Fruit fly (Drosophila melanogaster) whole organism: ENCODE data around the gene CG45218.

Experiments
- CG8478 ChIP-seq: fragments of >200 bp; optimal IDR thresholded peaks from 2 replicates; lab custom pipeline; 2018; ENCODE audit warnings: inconsistent platforms
- Dll ChIP-seq: fragments of >200 bp; optimal IDR thresholded peaks from 2 replicates; lab custom pipeline; 2017
- EcR ChIP-seq, 2 experiments: fragments of >200 bp; optimal IDR thresholded peaks; 2 replicates each; lab custom pipeline; 2017; ENCODE audit warnings: missing biosample characterization in 2 of 2, missing genetic modification characterization in 2 of 2, missing genetic modification reagents in 2 of 2
- pan ChIP-seq: fragments of >200 bp; optimal IDR thresholded peaks from 2 replicates; lab custom pipeline; 2017
- psq ChIP-seq: fragments of >200 bp; optimal IDR thresholded peaks from 2 replicates; lab custom pipeline; 2017
- usp ChIP-seq: fragments of >200 bp; optimal IDR thresholded peaks from 2 replicates; lab custom pipeline; 2017; ENCODE audit warnings: missing biosample characterization, missing genetic modification characterization, mixed read lengths

CG45218 gene

DNA sequence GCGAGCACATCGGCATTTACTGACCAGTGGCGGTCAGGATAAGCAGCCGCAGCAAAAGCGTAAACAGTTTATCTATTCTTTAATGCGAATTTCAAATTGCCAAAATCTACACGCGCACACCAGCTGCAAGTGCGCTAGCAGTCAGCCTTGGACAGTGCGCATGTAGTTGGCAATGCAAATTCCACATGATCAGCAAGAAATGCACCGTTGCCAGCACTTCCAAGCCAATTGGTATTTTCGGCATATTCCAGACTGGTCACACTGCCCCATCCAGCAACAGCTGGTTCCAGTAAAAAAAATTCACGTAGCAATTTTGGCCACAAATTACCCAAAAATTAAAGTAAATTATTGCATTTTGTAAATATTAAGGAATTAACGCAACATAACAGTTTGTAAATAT, 2.8 kb downstream of the CG45218 start:
- no peak for TF ChIP-seq Dll (lab: Kevin White, UChicago)

DNA sequence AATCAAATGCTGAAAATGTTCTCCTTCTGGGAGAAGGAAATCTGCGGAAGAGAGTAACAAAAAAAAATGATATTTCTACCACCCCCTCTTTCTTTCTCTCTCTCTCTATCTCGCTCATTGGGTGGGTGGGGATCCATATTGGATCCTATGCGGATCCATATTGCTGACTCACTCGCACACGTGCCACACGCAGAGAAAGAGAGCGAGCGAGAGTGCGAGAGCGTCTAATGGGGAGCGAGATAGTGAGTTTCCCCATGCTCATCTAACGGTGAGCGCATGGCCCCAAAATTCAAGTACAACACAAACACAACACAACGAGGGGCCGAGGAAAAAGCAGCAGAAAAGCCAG, 3.9 kb downstream of the CG45218 start:
- TF ChIP-seq usp (GFP tag; lab: Kevin White, UChicago) (no peak), Dll (lab: Kevin White, UChicago) (no peak), CG8478 (lab: Kevin White, UChicago) (no peak), psq (lab: Kevin White, UChicago) (no peak), pan (lab: Kevin White, UChicago) (no peak), EcR (GFP tag; optimal IDR thresholded peaks at IDR 0.05; lab: Kevin White, UChicago) (no peak)

DNA sequence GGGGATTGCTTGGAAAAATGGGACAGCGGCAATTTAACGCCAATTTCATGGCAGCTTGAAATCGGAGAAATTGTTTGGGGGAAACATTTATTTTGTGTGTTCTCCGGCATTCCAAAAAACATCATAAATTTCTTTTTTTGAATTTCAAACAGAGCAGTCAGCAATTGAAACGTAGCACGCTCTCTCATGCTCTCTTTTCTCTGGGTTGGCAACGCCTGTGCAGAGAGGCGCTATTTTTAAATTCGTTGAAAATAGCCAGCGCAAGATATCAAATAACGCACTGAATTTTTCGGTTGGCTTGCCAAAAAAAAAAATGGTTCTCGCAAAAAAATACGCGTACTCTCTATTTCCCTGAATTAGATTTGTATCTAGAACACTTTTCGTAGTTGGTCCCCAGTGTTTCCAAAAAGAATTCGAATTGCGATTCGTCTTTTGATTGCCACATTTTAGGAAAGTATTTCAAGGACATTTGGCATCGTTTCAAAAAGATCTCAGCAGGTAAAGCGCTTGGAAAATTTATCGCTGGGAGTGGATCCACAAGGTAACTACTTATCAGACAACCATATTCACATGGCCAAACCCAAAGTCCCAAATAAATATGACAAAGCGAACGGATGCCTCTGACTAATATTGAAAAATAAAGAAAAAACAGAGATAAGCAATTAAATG, 4.4 kb downstream of the CG45218 start:
- TF ChIP-seq EcR (GFP tag; optimal IDR thresholded peaks at IDR 0.05; lab: Kevin White, UChicago), result no peak
- TF ChIP-seq usp (GFP tag; lab: Kevin White, UChicago), result no peak
- no peak for TF ChIP-seq CG8478 (lab: Kevin White, UChicago)
- TF ChIP-seq Dll (lab: Kevin White, UChicago), result no peak
- TF ChIP-seq psq (lab: Kevin White, UChicago), result no peak
- TF ChIP-seq pan (lab: Kevin White, UChicago), result no peak

DNA sequence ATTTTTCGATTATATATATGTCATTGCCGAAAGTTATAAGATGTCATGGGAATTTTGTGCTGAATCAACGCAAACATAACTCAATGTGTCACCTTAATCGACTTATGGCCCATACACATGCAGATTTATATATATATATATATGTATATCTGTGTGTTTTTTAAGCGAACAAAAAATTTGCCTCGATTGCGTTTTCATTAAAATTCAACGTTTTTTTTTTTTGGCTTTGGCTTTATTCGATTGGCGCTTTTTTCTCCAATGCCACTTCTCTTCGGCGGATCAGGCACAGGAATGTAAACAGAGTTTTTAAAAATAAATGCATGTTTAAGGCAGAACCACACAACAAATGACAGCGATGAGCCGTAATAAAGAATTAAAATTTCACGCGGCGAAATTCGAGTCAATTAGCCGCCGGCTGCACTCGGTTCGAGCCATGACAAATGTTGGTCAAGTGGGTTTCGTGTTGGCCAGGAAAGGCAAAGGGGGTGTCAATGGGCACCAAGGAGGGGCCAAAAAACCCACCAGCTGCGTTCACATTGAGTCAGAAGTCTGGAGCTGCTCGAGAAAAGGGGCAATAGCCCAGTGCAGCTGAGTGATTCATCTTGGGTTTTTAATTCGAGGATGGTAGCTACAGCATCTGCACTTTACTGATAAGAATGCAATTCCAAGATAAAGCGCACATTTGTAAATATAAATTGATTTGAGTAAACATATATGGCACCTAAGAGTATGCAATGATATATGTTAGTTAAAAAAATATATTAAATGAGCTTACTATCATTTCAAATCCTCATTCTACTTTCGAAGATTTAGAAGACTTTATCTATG, 7.4 kb downstream of the CG45218 start:
- TF ChIP-seq Dll (lab: Kevin White, UChicago) (no peak), pan (lab: Kevin White, UChicago) (no peak), usp (GFP tag; lab: Kevin White, UChicago) (no peak), CG8478 (lab: Kevin White, UChicago) (no peak), psq (lab: Kevin White, UChicago) (no peak), EcR (GFP tag; optimal IDR thresholded peaks at IDR 0.05; lab: Kevin White, UChicago) (no peak)

DNA sequence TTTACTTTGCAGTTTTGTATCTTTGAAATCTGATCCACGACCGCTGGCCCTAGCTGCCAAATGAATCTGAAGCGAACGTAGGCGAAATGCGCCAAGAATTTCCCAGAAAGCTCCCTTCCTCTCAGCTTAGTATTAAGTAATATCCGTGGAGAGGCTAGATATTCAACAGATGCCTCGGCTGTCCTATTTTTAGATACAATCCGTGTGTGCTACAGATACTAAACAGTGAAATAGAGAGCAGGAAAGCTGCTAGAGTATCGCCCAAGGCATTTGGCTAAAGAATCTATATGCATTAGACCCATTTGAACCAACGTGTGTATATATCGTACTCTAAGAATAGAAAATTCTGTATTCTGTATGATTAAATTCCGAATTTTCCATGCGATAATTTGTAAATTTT, 8.3 kb downstream of the CG45218 start:
- TF ChIP-seq CG8478 (lab: Kevin White, UChicago) (no peak), Dll (lab: Kevin White, UChicago) (no peak), EcR (GFP tag; optimal IDR thresholded peaks at IDR 0.05; lab: Kevin White, UChicago) (no peak), pan (lab: Kevin White, UChicago) (no peak), usp (GFP tag; lab: Kevin White, UChicago) (no peak), psq (lab: Kevin White, UChicago) (no peak)

DNA sequence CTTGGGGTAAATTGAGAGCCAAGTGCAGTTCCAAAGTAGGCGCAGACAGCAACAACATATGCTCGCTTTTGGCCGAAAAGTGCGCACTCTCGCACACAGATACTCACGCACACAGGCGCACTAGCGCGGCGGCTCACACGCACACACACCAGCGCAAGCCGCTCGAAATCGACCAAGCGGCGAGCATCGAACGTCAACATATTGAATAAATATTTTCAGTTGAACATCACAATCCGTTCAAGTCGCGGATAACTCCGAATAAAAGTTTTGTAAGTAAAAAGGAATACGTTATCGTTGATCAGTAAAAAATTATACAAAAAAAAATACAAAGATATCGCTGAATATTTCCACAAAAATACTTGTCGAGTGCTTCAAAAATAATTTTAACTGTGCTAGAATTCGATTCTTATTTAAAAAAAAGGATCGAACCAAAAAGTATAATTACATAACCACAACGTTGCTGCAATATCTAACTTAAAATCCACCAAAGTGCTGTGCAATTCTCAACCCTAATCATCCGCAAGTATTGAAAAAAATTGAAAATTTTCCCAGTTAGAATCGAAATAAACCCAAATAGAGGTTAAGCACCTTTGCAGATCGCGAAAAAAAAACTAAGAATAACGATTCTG, 9.2 kb downstream of the CG45218 start:
- TF ChIP-seq EcR (GFP tag; optimal IDR thresholded peaks at IDR 0.05; lab: Kevin White, UChicago) (no peak), CG8478 (lab: Kevin White, UChicago) (no peak), Dll (lab: Kevin White, UChicago) (no peak), usp (GFP tag; lab: Kevin White, UChicago) (no peak), pan (lab: Kevin White, UChicago) (no peak), psq (lab: Kevin White, UChicago) (no peak)

DNA sequence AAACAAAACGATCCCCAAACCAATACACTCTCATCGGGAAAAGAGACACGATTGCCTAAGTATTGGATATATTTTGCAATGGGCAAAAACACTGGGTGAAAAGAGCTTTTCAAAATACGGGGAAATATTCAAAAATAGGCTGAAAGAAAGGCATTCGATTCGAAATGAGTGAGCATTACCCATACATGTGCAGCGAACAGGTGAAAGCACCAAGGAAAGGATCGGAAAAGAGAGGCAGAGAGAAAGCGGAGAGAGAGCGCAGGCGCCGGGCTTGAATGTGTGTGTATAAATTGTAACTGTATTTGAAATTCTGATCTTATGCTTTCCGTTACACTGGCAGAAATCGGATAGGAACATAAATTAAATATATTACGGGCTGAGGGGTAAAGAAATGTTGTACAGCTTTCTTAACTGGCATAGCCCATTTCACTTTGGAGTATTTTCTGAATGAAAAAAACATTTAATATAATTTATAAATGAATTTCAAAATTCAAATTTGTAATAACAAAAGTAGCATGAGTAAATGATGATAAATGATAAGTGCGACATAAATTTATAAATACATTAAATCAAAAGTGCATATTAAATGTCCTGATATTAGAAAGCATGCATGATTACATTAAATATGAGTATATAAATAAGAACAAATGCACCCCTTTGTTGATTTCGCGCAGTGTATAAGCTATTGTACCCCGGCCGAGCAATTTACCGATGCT, 9.8 kb downstream of the CG45218 start:
- TF ChIP-seq EcR (GFP tag; optimal IDR thresholded peaks at IDR 0.05; lab: Kevin White, UChicago) (no peak), Dll (lab: Kevin White, UChicago) (no peak), pan (lab: Kevin White, UChicago) (no peak), CG8478 (lab: Kevin White, UChicago) (no peak), usp (GFP tag; lab: Kevin White, UChicago) (no peak), psq (lab: Kevin White, UChicago) (no peak)

DNA sequence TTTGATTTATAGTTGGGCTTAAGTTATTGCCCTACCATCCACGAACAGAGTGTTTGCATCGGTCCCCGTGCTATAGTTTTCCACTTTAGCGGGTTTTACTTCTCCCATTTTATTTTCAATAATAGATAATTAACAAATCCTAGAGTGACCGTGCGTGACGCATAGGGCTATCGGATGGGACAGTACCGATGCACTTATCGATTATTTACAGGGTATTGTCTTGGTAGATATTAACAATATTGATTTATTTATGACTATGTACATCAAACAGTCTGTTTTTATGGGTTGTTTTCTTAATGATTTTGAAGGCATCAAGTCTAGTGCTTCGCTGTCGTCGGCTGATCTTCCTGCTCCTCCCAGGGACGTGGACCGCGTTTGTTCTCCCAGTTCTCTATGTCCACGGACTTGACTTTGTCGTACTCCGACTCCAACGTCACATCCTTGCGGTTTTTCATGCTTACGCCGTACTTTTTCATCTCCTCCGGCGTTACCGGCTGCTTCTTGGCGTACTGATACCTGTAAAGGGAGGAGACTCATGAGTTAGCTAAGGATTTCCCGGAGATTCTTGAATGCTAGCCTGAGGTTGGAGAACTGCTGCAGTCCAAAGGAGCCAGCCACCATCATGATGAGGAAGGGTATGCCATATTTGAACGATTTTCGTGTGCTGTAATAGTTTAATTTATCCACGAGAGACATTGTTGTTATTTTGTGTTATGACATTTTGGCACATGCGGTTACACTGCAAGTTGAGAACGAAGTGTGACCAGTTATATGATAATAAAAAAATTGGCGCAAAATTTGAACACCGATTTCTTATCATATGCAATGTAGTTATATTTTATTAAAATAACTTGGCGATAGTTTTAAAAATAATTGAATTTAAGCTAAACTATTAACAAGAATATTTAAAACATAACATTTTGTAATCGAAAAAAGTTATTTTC, 12.4 kb downstream of the CG45218 start, which contains the start of the genes MRG15 and Tm1:
TSS of gene MRG15 (minus strand) at position 184 of the 944 bp plus-strand sequence.
TSS of gene Tm1 (plus strand) at position 295 of the 944 bp plus-strand sequence.
- TF ChIP-seq Dll (lab: Kevin White, UChicago) (no peak), EcR (GFP tag; optimal IDR thresholded peaks at IDR 0.05; lab: Kevin White, UChicago) (no peak), CG8478 (lab: Kevin White, UChicago) (no peak), pan (lab: Kevin White, UChicago) (peak; percentile 77)

DNA sequence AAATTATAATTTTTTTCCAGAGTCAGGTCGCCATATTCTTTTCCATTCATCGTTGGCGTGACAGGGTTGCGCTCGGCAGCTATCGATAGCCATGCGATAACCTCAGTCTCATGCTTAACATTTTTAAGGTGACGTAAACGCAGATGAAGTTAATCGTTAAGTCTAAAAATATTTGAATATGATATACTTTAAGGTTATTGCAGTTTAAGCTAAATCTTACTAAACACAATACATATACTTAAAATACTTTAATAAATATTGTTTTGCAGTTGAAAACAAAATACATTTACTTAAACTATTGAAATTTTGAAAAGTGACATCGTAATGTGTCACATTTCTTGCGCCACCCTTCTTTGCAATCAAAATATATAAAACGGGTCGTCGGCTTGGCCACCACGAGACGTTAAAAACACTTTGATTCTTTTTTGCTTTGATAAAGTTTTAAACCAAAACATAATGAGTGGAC, 15.4 kb downstream of the CG45218 start, which contains the start of the genes Cp190 and CG4338:
TSS of gene Cp190 (minus strand) at position 84 of the 466 bp plus-strand sequence.
TSS of gene CG4338 (plus strand) at position 365 of the 466 bp plus-strand sequence.
- no peak for TF ChIP-seq Dll (lab: Kevin White, UChicago)
- no peak for TF ChIP-seq pan (lab: Kevin White, UChicago)
- TF ChIP-seq psq (lab: Kevin White, UChicago), result no peak
- no peak for TF ChIP-seq CG8478 (lab: Kevin White, UChicago)
- TF ChIP-seq usp (GFP tag; lab: Kevin White, UChicago), result no peak
